Fruit fly (Drosophila melanogaster): ENCODE measurements around the gene CG42747.

Gene CG42747

dm6 chr3L:6449159-6449664 is 48.8 kb downstream of the CG42747 start:
- no peak for TF ChIP-seq Dref (GFP tag; IDR thresholded peaks at IDR 0.05)
- TF ChIP-seq Stat92E (GFP tag; optimal IDR thresholded peaks at IDR 0.05): no peak
- peak; percentile 48 for TF ChIP-seq sens (GFP tag)
- 0 out of 2 replicates have a peak, but pooled peaks have one; percentile 11 for TF ChIP-seq Awh (GFP tag; IDR thresholded peaks at IDR 0.05)
- no peak for TF ChIP-seq mld (GFP tag; IDR thresholded peaks at IDR 0.05; ENCODE audit: partially characterized antibody)
- peak; percentile 65 for TF ChIP-seq sqz (GFP tag; optimal IDR thresholded peaks at IDR 0.05)
- TF ChIP-seq ERR (GFP tag; optimal IDR thresholded peaks at IDR 0.05): no peak
- TF ChIP-seq Fer1 (GFP tag; optimal IDR thresholded peaks at IDR 0.05): no peak
- no peak for TF ChIP-seq Rfx (GFP tag; IDR thresholded peaks at IDR 0.05)
- TF ChIP-seq CG13123 (GFP tag; optimal IDR thresholded peaks at IDR 0.05): no peak
- TF ChIP-seq CG13894 (tag; optimal IDR thresholded peaks at IDR 0.05): peak; percentile 16
- no peak for TF ChIP-seq cad (GFP tag; optimal IDR thresholded peaks at IDR 0.05)
- no peak for TF ChIP-seq CG10366 (GFP tag; IDR thresholded peaks at IDR 0.05)
- no peak for TF ChIP-seq prd (optimal IDR thresholded peaks at IDR 0.05)
- TF ChIP-seq prd (GFP tag; IDR thresholded peaks at IDR 0.05): no peak
- no peak for TF ChIP-seq D19A (tag; optimal IDR thresholded peaks at IDR 0.05)
- peak; percentile 81 for TF ChIP-seq oc (tag; optimal IDR thresholded peaks at IDR 0.05)
- peak; percentile 77; the same call in 2 of the 3 replicates for TF ChIP-seq sr (GFP tag; IDR thresholded peaks at IDR 0.05)
- 0 out of 2 replicates have a peak, but pooled peaks have one; percentile 8 for TF ChIP-seq chm (GFP tag; IDR thresholded peaks at IDR 0.05)
- TF ChIP-seq chinmo (GFP tag; IDR thresholded peaks at IDR 0.05; ENCODE audit: partially characterized antibody): peak; percentile 78; the same call in 1 of the 4 replicates

dm6 chr3L:6451572-6451971 is 51.2 kb downstream of the CG42747 start:
- TF ChIP-seq gro (GFP tag; optimal IDR thresholded peaks at IDR 0.05) (no peak), CTCF (GFP tag; optimal IDR thresholded peaks at IDR 0.05) (no peak), CG10654 (GFP tag; optimal IDR thresholded peaks at IDR 0.05) (no peak), CG10147 (GFP tag; optimal IDR thresholded peaks at IDR 0.05) (no peak), chm (GFP tag; IDR thresholded peaks at IDR 0.05) (no peak), CG18011 (GFP tag; optimal IDR thresholded peaks at IDR 0.05) (no peak), grn (GFP tag; optimal IDR thresholded peaks at IDR 0.05) (peak; percentile 35), CG10959 (GFP tag; IDR thresholded peaks at IDR 0.05) (no peak), CG17802 (tag; optimal IDR thresholded peaks at IDR 0.05) (no peak), CG10209 (GFP tag; optimal IDR thresholded peaks at IDR 0.05) (peak; percentile 12), CG10267 (tag; optimal IDR thresholded peaks at IDR 0.05) (no peak), HLH4C (GFP tag; IDR thresholded peaks at IDR 0.05; ENCODE audit: partially characterized antibody) (no peak), da (GFP tag; optimal IDR thresholded peaks at IDR 0.05) (no peak), CG3995 (GFP tag; optimal IDR thresholded peaks at IDR 0.05) (no peak), Deaf1 (tag; optimal IDR thresholded peaks at IDR 0.05) (no peak), odd (GFP tag; optimal IDR thresholded peaks at IDR 0.05) (no peak), Elba2 (GFP tag; optimal IDR thresholded peaks at IDR 0.05) (no peak), CG8388 (GFP tag; optimal IDR thresholded peaks at IDR 0.05) (no peak), CG3065 (GFP tag; optimal IDR thresholded peaks at IDR 0.05) (no peak), pzg (GFP tag; optimal IDR thresholded peaks at IDR 0.05) (no peak), her (GFP tag; optimal IDR thresholded peaks at IDR 0.05) (no peak), H2.0 (GFP tag; IDR thresholded peaks at IDR 0.05) (no peak), cato (GFP tag; optimal IDR thresholded peaks at IDR 0.05; ENCODE audit: borderline replicate concordance) (no peak), Ets65A (GFP tag) (peak; percentile 12), Stat92E (GFP tag; optimal IDR thresholded peaks at IDR 0.05) (no peak), CG1792 (GFP tag; optimal IDR thresholded peaks at IDR 0.05) (no peak), CG4360 (GFP tag; IDR thresholded peaks at IDR 0.05) (no peak), CG8281 (tag; optimal IDR thresholded peaks at IDR 0.05) (peak; percentile 93), CG6813 (GFP tag; optimal IDR thresholded peaks at IDR 0.05) (no peak), CG4404 (GFP tag; IDR thresholded peaks at IDR 0.05) (no peak), crol (GFP tag; IDR thresholded peaks at IDR 0.05) (0 out of 2 replicates have a peak, but pooled peaks have one; percentile 22), jigr1 (GFP tag; IDR thresholded peaks at IDR 0.05) (no peak), schlank (tag; optimal IDR thresholded peaks at IDR 0.05) (no peak)
